Fruit fly (Drosophila melanogaster) whole organism, embryonic: ENCODE measurements around the gene Apt1.
A peak's percentile ranks its signal among the peaks of the same experiment; 100 is the strongest.

Experiments
- Antp ChIP-seq: fragments of 200-800 bp; sonication (Bioruptor generic); optimal IDR thresholded peaks from 3 replicates; lab custom pipeline; 2016; ENCODE audit warnings: missing biosample characterization, missing genetic modification characterization
- Bgb ChIP-seq: fragments of 200-800 bp; sonication (Bioruptor generic); IDR thresholded peaks from 2 replicates; pipeline ENCODE4 v1.3.6; 2022; ENCODE audit warnings: missing biosample characterization, missing genetic modification characterization; ENCODE audit not compliant: partially characterized antibody
- CG10147 ChIP-seq: fragments of 200-800 bp; sonication (Bioruptor generic); optimal IDR thresholded peaks from 2 replicates; lab custom pipeline; 2019; ENCODE audit warnings: missing biosample characterization, mild to moderate bottlenecking, missing genetic modification characterization, moderate library complexity
- CG11696 ChIP-seq: fragments of 200-800 bp; sonication (Bioruptor generic); IDR thresholded peaks from 2 replicates; pipeline ENCODE4 v1.3.6; 2022; ENCODE audit warnings: missing biosample characterization, missing genetic modification characterization
- CG13287 ChIP-seq: fragments of 200-800 bp; sonication (Bioruptor generic); IDR thresholded peaks from 2 replicates; pipeline ENCODE4 v1.3.6; 2022; ENCODE audit warnings: missing biosample characterization, missing genetic modification characterization; ENCODE audit not compliant: partially characterized antibody
- CG14667 ChIP-seq: fragments of 200-800 bp; sonication (Bioruptor generic); IDR thresholded peaks from 2 replicates; pipeline ENCODE4 v1.3.6; 2022; ENCODE audit warnings: missing biosample characterization, missing genetic modification characterization
- CG14860 ChIP-seq: fragments of 200-800 bp; sonication (Bioruptor generic); IDR thresholded peaks from 3 replicates; pipeline ENCODE4 v1.3.6; 2022; ENCODE audit warnings: missing biosample characterization, missing genetic modification characterization; ENCODE audit not compliant: partially characterized antibody
- CG18619 ChIP-seq: fragments of 200-800 bp; sonication (Bioruptor generic); optimal IDR thresholded peaks from 3 replicates; lab custom pipeline; 2017; ENCODE audit warnings: missing biosample characterization, mild to moderate bottlenecking, missing genetic modification characterization
- CG2116 ChIP-seq: fragments of 200-800 bp; sonication (Bioruptor generic); optimal IDR thresholded peaks from 3 replicates; lab custom pipeline; 2018; ENCODE audit warnings: missing biosample characterization, mild to moderate bottlenecking, missing genetic modification characterization
- CG2120 ChIP-seq: fragments of 200-800 bp; sonication (Bioruptor generic); optimal IDR thresholded peaks from 3 replicates; lab custom pipeline; 2016; ENCODE audit warnings: missing biosample characterization, missing genetic modification characterization
- CG2129 ChIP-seq: fragments of 200-800 bp; sonication (Bioruptor generic); IDR thresholded peaks from 2 replicates; pipeline ENCODE4 v1.3.6; 2022; ENCODE audit warnings: missing biosample characterization, missing genetic modification characterization; ENCODE audit not compliant: partially characterized antibody
- CG3163 ChIP-seq: fragments of 200-800 bp; sonication (Bioruptor generic); optimal IDR thresholded peaks from 3 replicates; lab custom pipeline; 2016; ENCODE audit warnings: missing biosample characterization, missing genetic modification characterization
- CG34376 ChIP-seq: fragments of 200-800 bp; sonication (Bioruptor generic); optimal IDR thresholded peaks from 2 replicates; lab custom pipeline; 2018; ENCODE audit warnings: missing biosample characterization, mild to moderate bottlenecking, missing genetic modification characterization
- CG3847 ChIP-seq: fragments of 200-800 bp; sonication (Bioruptor generic); IDR thresholded peaks from 2 replicates; pipeline ENCODE4 v1.3.6; 2022; ENCODE audit warnings: missing biosample characterization, missing genetic modification characterization
- CG4707 ChIP-seq: fragments of 200-800 bp; sonication (Bioruptor generic); optimal IDR thresholded peaks from 2 replicates; lab custom pipeline; 2018; ENCODE audit warnings: missing biosample characterization, mild to moderate bottlenecking, missing genetic modification characterization, moderate library complexity
- CG6791 ChIP-seq: fragments of 200-800 bp; sonication (Bioruptor generic); IDR thresholded peaks from 3 replicates; pipeline ENCODE4 v1.3.6; 2022; ENCODE audit warnings: missing biosample characterization, missing genetic modification characterization; ENCODE audit not compliant: partially characterized antibody
- CG9797 ChIP-seq: fragments of 200-800 bp; sonication (Bioruptor generic); optimal IDR thresholded peaks from 3 replicates; lab custom pipeline; 2018; ENCODE audit warnings: missing biosample characterization, mild to moderate bottlenecking, missing genetic modification characterization
- Dll ChIP-seq: fragments of 200-800 bp; sonication (Bioruptor generic); IDR thresholded peaks from 4 replicates; pipeline ENCODE4 v1.3.6; 2022; ENCODE audit warnings: missing biosample characterization, missing genetic modification characterization; ENCODE audit not compliant: partially characterized antibody
- Doc3 ChIP-seq: fragments of 200-800 bp; sonication (Bioruptor generic); IDR thresholded peaks from 3 replicates; pipeline ENCODE4 v1.3.6; 2022; ENCODE audit warnings: missing biosample characterization, missing genetic modification characterization; ENCODE audit not compliant: partially characterized antibody
- Dp ChIP-seq: fragments of 200-800 bp; sonication (Bioruptor generic); optimal IDR thresholded peaks from 2 replicates; lab custom pipeline; 2018; ENCODE audit warnings: missing biosample characterization, mild to moderate bottlenecking, missing genetic modification characterization, moderate library complexity
- E2f2 ChIP-seq: fragments of 200-800 bp; sonication (Bioruptor generic); IDR thresholded peaks from 2 replicates; pipeline ENCODE4 v1.3.6; 2022; ENCODE audit warnings: missing biosample characterization, missing genetic modification characterization
- Fer3 ChIP-seq: fragments of 200-800 bp; sonication (Bioruptor generic); optimal IDR thresholded peaks from 2 replicates; lab custom pipeline; 2018; ENCODE audit warnings: missing biosample characterization, mild to moderate bottlenecking, missing genetic modification characterization, moderate library complexity
- HLH4C ChIP-seq: fragments of 200-800 bp; sonication (Bioruptor generic); IDR thresholded peaks from 3 replicates; pipeline ENCODE4 v1.3.6; 2022; ENCODE audit warnings: missing biosample characterization, missing genetic modification characterization; ENCODE audit not compliant: partially characterized antibody
- MBD-R2 ChIP-seq: fragments of 200-800 bp; sonication (Bioruptor generic); IDR thresholded peaks from 2 replicates; pipeline ENCODE4 v1.3.6; 2022; ENCODE audit warnings: missing biosample characterization, missing genetic modification characterization
- MESR4 ChIP-seq: fragments of 200-800 bp; sonication (Bioruptor generic); optimal IDR thresholded peaks from 2 replicates; lab custom pipeline; 2018; ENCODE audit warnings: missing biosample characterization, mild to moderate bottlenecking, missing genetic modification characterization, moderate library complexity
- Med ChIP-seq: fragments of 200-800 bp; sonication (Bioruptor generic); peaks from one replicate; lab custom pipeline; 2016; ENCODE audit warnings: missing biosample characterization, missing genetic modification characterization, mild to moderate bottlenecking, inconsistent platforms, moderate library complexity
- Myb ChIP-seq: fragments of 200-800 bp; sonication (Bioruptor generic); optimal IDR thresholded peaks from 2 replicates; lab custom pipeline; 2016; ENCODE audit warnings: missing biosample characterization, missing genetic modification characterization
- Opbp ChIP-seq: fragments of 200-800 bp; sonication (Bioruptor generic); IDR thresholded peaks from 3 replicates; pipeline ENCODE4 v1.3.6; 2022; ENCODE audit warnings: missing biosample characterization, missing genetic modification characterization; ENCODE audit not compliant: partially characterized antibody
- Ptx1 ChIP-seq: fragments of 200-800 bp; sonication (Bioruptor generic); IDR thresholded peaks from 2 replicates; pipeline ENCODE4 v1.3.6; 2022; ENCODE audit warnings: missing biosample characterization, missing genetic modification characterization
- Scr ChIP-seq: fragments of 200-800 bp; sonication (Bioruptor generic); IDR thresholded peaks from 2 replicates; pipeline ENCODE4 v1.3.6; 2022; ENCODE audit warnings: missing biosample characterization, missing genetic modification characterization; ENCODE audit not compliant: partially characterized antibody
- Sry-δ ChIP-seq: fragments of 200-800 bp; sonication (Bioruptor generic); optimal IDR thresholded peaks from 2 replicates; lab custom pipeline; 2016; ENCODE audit warnings: missing biosample characterization, missing genetic modification characterization
- amos ChIP-seq: fragments of 200-800 bp; sonication (Bioruptor generic); IDR thresholded peaks from 2 replicates; pipeline ENCODE4 v1.3.6; 2022; ENCODE audit warnings: missing biosample characterization, missing genetic modification characterization; ENCODE audit not compliant: partially characterized antibody
- ato ChIP-seq: fragments of 200-800 bp; sonication (Bioruptor generic); IDR thresholded peaks from 2 replicates; pipeline ENCODE4 v1.3.6; 2022; ENCODE audit warnings: missing biosample characterization, missing genetic modification characterization; ENCODE audit not compliant: partially characterized antibody
- ems ChIP-seq: fragments of 200-800 bp; sonication (Bioruptor generic); optimal IDR thresholded peaks from 3 replicates; lab custom pipeline; 2016; ENCODE audit warnings: missing biosample characterization, missing genetic modification characterization
- gt ChIP-seq: fragments of 200-800 bp; sonication (Bioruptor generic); IDR thresholded peaks from 2 replicates; pipeline ENCODE4 v1.3.6; 2022; ENCODE audit warnings: missing biosample characterization, missing genetic modification characterization
- hb ChIP-seq: fragments of 200-800 bp; sonication (Bioruptor generic); IDR thresholded peaks from 3 replicates; pipeline ENCODE4 v1.3.6; 2022; ENCODE audit warnings: missing biosample characterization, missing genetic modification characterization; ENCODE audit not compliant: partially characterized antibody
- hbn ChIP-seq: fragments of 200-800 bp; sonication (Bioruptor generic); IDR thresholded peaks from 2 replicates; pipeline ENCODE4 v1.3.6; 2022; ENCODE audit warnings: missing biosample characterization, missing genetic modification characterization; ENCODE audit not compliant: partially characterized antibody
- otp ChIP-seq: fragments of 200-800 bp; sonication (Bioruptor generic); IDR thresholded peaks from 3 replicates; pipeline ENCODE4, ENCODE4 v1.3.6; 2022; ENCODE audit warnings: missing biosample characterization, missing genetic modification characterization
- pzg ChIP-seq: fragments of 200-800 bp; sonication (Bioruptor generic); optimal IDR thresholded peaks from 3 replicates; lab custom pipeline; 2018; ENCODE audit warnings: missing biosample characterization, mild to moderate bottlenecking, missing genetic modification characterization, moderate library complexity
- row ChIP-seq: fragments of 200-800 bp; sonication (Bioruptor generic); IDR thresholded peaks from 3 replicates; pipeline ENCODE4 v1.3.6; 2022; ENCODE audit warnings: missing biosample characterization, missing genetic modification characterization
- stwl ChIP-seq: fragments of 200-800 bp; sonication (Bioruptor generic); optimal IDR thresholded peaks from 3 replicates; lab custom pipeline; 2018; ENCODE audit warnings: missing biosample characterization, mild to moderate bottlenecking, missing genetic modification characterization, moderate library complexity
- sug ChIP-seq: fragments of 200-800 bp; optimal IDR thresholded peaks from 2 replicates; lab custom pipeline; 2019; ENCODE audit warnings: missing biosample characterization, mild to moderate bottlenecking, missing genetic modification characterization, moderate library complexity
- tin ChIP-seq: fragments of 200-800 bp; sonication (Bioruptor generic); optimal IDR thresholded peaks from 3 replicates; lab custom pipeline; 2016; ENCODE audit warnings: missing biosample characterization, missing genetic modification characterization
- tio ChIP-seq: fragments of 200-800 bp; sonication (Bioruptor generic); optimal IDR thresholded peaks from 2 replicates; lab custom pipeline; 2017; ENCODE audit warnings: missing biosample characterization, missing genetic modification characterization, inconsistent platforms
- trh ChIP-seq: fragments of 200-800 bp; sonication (Bioruptor generic); optimal IDR thresholded peaks from 2 replicates; lab custom pipeline; 2016; ENCODE audit warnings: missing biosample characterization, missing genetic modification characterization
- vnd ChIP-seq: fragments of 200-800 bp; sonication (Bioruptor generic); IDR thresholded peaks from 3 replicates; pipeline ENCODE4 v1.3.6; 2022; ENCODE audit warnings: missing biosample characterization, missing genetic modification characterization; ENCODE audit not compliant: partially characterized antibody
- z ChIP-seq: fragments of 200-800 bp; sonication (Bioruptor generic); IDR thresholded peaks from 3 replicates; pipeline ENCODE4 v1.3.6; 2022; ENCODE audit warnings: missing biosample characterization, missing genetic modification characterization

Gene Apt1

dm6 chr3L:11626229-11626826 lies 1.5 kb upstream of the Apt1 start, which contains the start of gene PCID2 (continued):
- TF ChIP-seq ato (peak; percentile 45; the same call in 1 of the 2 replicates), Scr (GFP tag; lab: Robert Waterston, UW) (peak; percentile 83), z (GFP tag; lab: Robert Waterston, UW) (no peak), CG6791 (GFP tag; lab: Robert Waterston, UW) (peak; percentile 77), CG2129 (GFP tag; lab: Robert Waterston, UW) (peak; percentile 58), Antp (GFP tag; lab: Kevin White, UChicago) (no peak), CG3163 (GFP tag; lab: Kevin White, UChicago) (no peak), row (GFP tag; lab: Robert Waterston, UW) (peak; percentile 33; the same call in 1 of the 3 replicates), otp (no peak), Myb (peak; percentile 14), CG18619 (GFP tag; lab: Kevin White, UChicago) (no peak), MBD-R2 (GFP tag; lab: Robert Waterston, UW) (peak; percentile 58), Doc3 (peak; percentile 80), HLH4C (GFP tag; lab: Robert Waterston, UW) (peak; percentile 68; the same call in 1 of the 3 replicates), Dll (GFP tag; lab: Robert Waterston, UW) (peak; percentile 87), Dp (GFP tag; lab: Kevin White, UChicago) (peak; percentile 32), pzg (GFP tag; lab: Kevin White, UChicago) (peak; percentile 28), tin (GFP tag; lab: Kevin White, UChicago) (no peak), stwl (tag; lab: Kevin White, UChicago) (peak; percentile 68), Opbp (GFP tag; lab: Robert Waterston, UW) (peak; percentile 76; the same call in 2 of the 3 replicates), Med (GFP tag; lab: Kevin White, UChicago) (peak; percentile 35), hbn (GFP tag; lab: Robert Waterston, UW) (peak; percentile 73), vnd (peak; percentile 77), Sry-δ (GFP tag; lab: Kevin White, UChicago) (peak; percentile 77), amos (GFP tag; lab: Robert Waterston, UW) (peak; percentile 83), Bgb (GFP tag; lab: Robert Waterston, UW) (peak; percentile 74), hb (GFP tag; lab: Robert Waterston, UW) (peak; percentile 69), CG2116 (GFP tag; lab: Kevin White, UChicago) (peak; percentile 33), CG14860 (GFP tag; lab: Robert Waterston, UW) (peak; percentile 60; the same call in 2 of the 3 replicates), CG2120 (GFP tag; lab: Kevin White, UChicago) (no peak)

- no peak for TF ChIP-seq CG2120 (GFP tag; lab: Kevin White, UChicago)
- no peak for TF ChIP-seq Ptx1
- TF ChIP-seq sug (tag; lab: Kevin White, UChicago) = no peak
- no peak for TF ChIP-seq Opbp (GFP tag; lab: Robert Waterston, UW)
- no peak for TF ChIP-seq CG4707 (GFP tag; lab: Kevin White, UChicago)
- no peak for TF ChIP-seq tio (GFP tag; lab: Kevin White, UChicago)
- TF ChIP-seq CG34376 (GFP tag; lab: Kevin White, UChicago) = no peak
- TF ChIP-seq MESR4 (GFP tag; lab: Kevin White, UChicago) = no peak
- TF ChIP-seq ems (GFP tag; lab: Kevin White, UChicago) = no peak
- no peak for TF ChIP-seq trh (GFP tag; lab: Kevin White, UChicago)
- TF ChIP-seq Fer3 (tag; lab: Kevin White, UChicago) = no peak
- no peak for TF ChIP-seq CG10147 (GFP tag; lab: Kevin White, UChicago)
- no peak for TF ChIP-seq CG14667 (GFP tag; lab: Robert Waterston, UW)
- peak; percentile 23 for TF ChIP-seq CG9797
- no peak for TF ChIP-seq amos (GFP tag; lab: Robert Waterston, UW)
- TF ChIP-seq gt (GFP tag; lab: Robert Waterston, UW) = no peak
- peak; percentile 56; the same call in 1 of the 2 replicates for TF ChIP-seq CG13287 (GFP tag; lab: Robert Waterston, UW)
- TF ChIP-seq CG3847 (GFP tag; lab: Robert Waterston, UW) = no peak
- TF ChIP-seq z (GFP tag; lab: Robert Waterston, UW) = no peak
- TF ChIP-seq E2f2 (GFP tag; lab: Robert Waterston, UW) = peak; percentile 93
- TF ChIP-seq CG11696 = no peak
Observed at dm6 chr3L:11630684-11631083, 2.8 kb downstream of the Apt1 start.
